Worm (Caenorhabditis elegans): ENCODE data around the gene B0563.10.

- TF ChIP-seq dao-5 (tag; optimal IDR thresholded peaks at IDR 0.05) (no peak), him-1 (tag; optimal IDR thresholded peaks at IDR 0.05) (no peak), W03F9.2 (tag; optimal IDR thresholded peaks at IDR 0.05) (no peak)
Observed at ce11 chrX:9161253-9161904, 5.7 kb downstream of the B0563.10 start.
